Worm (Caenorhabditis elegans): ENCODE results near the gene R10E4.6.

- no peak for TF ChIP-seq nhr-237 (tag; optimal IDR thresholded peaks at IDR 0.05)
- no peak for TF ChIP-seq nhr-77 (tag; optimal IDR thresholded peaks at IDR 0.05)
- no peak for TF ChIP-seq ztf-11 (tag; optimal IDR thresholded peaks at IDR 0.05)
- TF ChIP-seq nhr-10 (tag; optimal IDR thresholded peaks at IDR 0.05), result no peak
- no peak for TF ChIP-seq egl-27 (tag; optimal IDR thresholded peaks at IDR 0.05)
- no peak for TF ChIP-seq snpc-4 (tag; optimal IDR thresholded peaks at IDR 0.05)
These were observed 49.7 kb upstream of the R10E4.6 start, which contains the start of gene mrpl-21 for ce11 chrIII:4243461-4243860.
